1 fruit fly cellular context compared by ENCODE assay signal in genomic region chr2L:4821757-4822156, dm6.
TF ChIP-seq lines count a peak whose summit lies in the region.

Gene CG15628 (plus strand): TSS chr2L:4821774.

TF ChIP-seq in whole organism, embryonic, 481 proteins besides CTCF, POLR2A, EP300 and RAD21 (continued from another document):
- TF ChIP-seq scrt (GFP tag; optimal IDR thresholded peaks at IDR 0.05; lab: Kevin White, UChicago) = no peak
- no peak for TF ChIP-seq twi (tag; optimal IDR thresholded peaks at IDR 0.05; lab: Kevin White, UChicago)
- no peak for TF ChIP-seq emc (GFP tag; optimal IDR thresholded peaks at IDR 0.05; lab: Kevin White, UChicago)
- TF ChIP-seq abd-A (tag; optimal IDR thresholded peaks at IDR 0.05; lab: Kevin White, UChicago) = no peak
- TF ChIP-seq CG1832 (GFP tag; optimal IDR thresholded peaks at IDR 0.05; lab: Kevin White, UChicago) = no peak
- no peak for TF ChIP-seq MTF-1 (GFP tag; optimal IDR thresholded peaks at IDR 0.05; lab: Kevin White, UChicago; ENCODE audit: borderline replicate concordance)
- TF ChIP-seq Atf6 (GFP tag; IDR thresholded peaks at IDR 0.05; lab: Robert Waterston, UW) = no peak
- TF ChIP-seq CG1529 (GFP tag; optimal IDR thresholded peaks at IDR 0.05; lab: Kevin White, UChicago) = no peak
- no peak for TF ChIP-seq ewg (GFP tag; optimal IDR thresholded peaks at IDR 0.05; lab: Kevin White, UChicago)
- no peak for TF ChIP-seq Kr (GFP tag; optimal IDR thresholded peaks at IDR 0.05; lab: Kevin White, UChicago)
- no peak for TF ChIP-seq ATbp (GFP tag; optimal IDR thresholded peaks at IDR 0.05; lab: Kevin White, UChicago)
- TF ChIP-seq Jarid2 (GFP tag; optimal IDR thresholded peaks at IDR 0.05; lab: Kevin White, UChicago) = peak; percentile 18
- TF ChIP-seq croc (GFP tag; conservative IDR thresholded peaks at IDR 0.05; lab: Robert Waterston, UW) = no peak
- TF ChIP-seq ro (GFP tag; IDR thresholded peaks at IDR 0.05; lab: Robert Waterston, UW) = no peak
- TF ChIP-seq HLHmδ (GFP tag; optimal IDR thresholded peaks at IDR 0.05; lab: Kevin White, UChicago) = peak; percentile 16
- TF ChIP-seq CG16815 (GFP tag; optimal IDR thresholded peaks at IDR 0.05; lab: Kevin White, UChicago) = no peak
- TF ChIP-seq sim (GFP tag; IDR thresholded peaks at IDR 0.05; lab: Robert Waterston, UW) = no peak
- TF ChIP-seq CG13287 (GFP tag; IDR thresholded peaks at IDR 0.05; lab: Robert Waterston, UW; ENCODE audit: partially characterized antibody) = 0 out of 2 replicates have a peak, but pooled peaks have one; percentile 9
- no peak for TF ChIP-seq toy (GFP tag; IDR thresholded peaks at IDR 0.05; lab: Robert Waterston, UW)
- no peak for TF ChIP-seq mirr (GFP tag; optimal IDR thresholded peaks at IDR 0.05; lab: Kevin White, UChicago)
